Worm (Caenorhabditis elegans) whole organism, L3 larva: ENCODE data around the gene unc-6.

Source experiments
- ama-1 ChIP-seq: fragments of 150-350 bp; optimal IDR thresholded peaks from 2 replicates; lab custom pipeline; 2018
- ceh-16 ChIP-seq: sonication (generic microtip); optimal IDR thresholded peaks from 2 replicates; lab custom pipeline; 2017; ENCODE audit warnings: missing biosample characterization, missing genetic modification characterization
- ceh-82 ChIP-seq: fragments of 150-350 bp; optimal IDR thresholded peaks from 2 replicates; lab custom pipeline; 2014; ENCODE audit warnings: missing biosample characterization, missing genetic modification characterization
- daf-12 ChIP-seq: fragments of 150-350 bp; optimal IDR thresholded peaks from 2 replicates; lab custom pipeline; 2014; ENCODE audit warnings: missing biosample characterization, missing genetic modification reagents, missing genetic modification characterization
- elt-2 ChIP-seq: sonication (generic microtip); optimal IDR thresholded peaks from 2 replicates; lab custom pipeline; 2016; ENCODE audit warnings: missing genetic modification reagents, mild to moderate bottlenecking, missing genetic modification characterization, missing compliant biosample characterization
- nfya-1 ChIP-seq: sonication (generic microtip); optimal IDR thresholded peaks from 2 replicates; lab custom pipeline; 2017; ENCODE audit warnings: missing genetic modification characterization, mild to moderate bottlenecking, missing compliant biosample characterization, antibody characterized with exemption, moderate library complexity; ENCODE audit not compliant: insufficient read depth
- nhr-237 ChIP-seq: fragments of 150-350 bp; optimal IDR thresholded peaks from 2 replicates; lab custom pipeline; 2014; ENCODE audit warnings: missing biosample characterization, missing genetic modification characterization
- ztf-11 ChIP-seq: fragments of 150-350 bp; optimal IDR thresholded peaks from 2 replicates; lab custom pipeline; 2014; ENCODE audit warnings: missing biosample characterization, missing genetic modification characterization

ce11 chrX:6899848-6900247 is 10.4 kb downstream of the unc-6 start, which contains the start of gene F14B8.4:
- no peak for TF ChIP-seq ama-1
- TF ChIP-seq ztf-11 (tag; lab: Kevin White, UChicago) = no peak
- no peak for TF ChIP-seq daf-12
- TF ChIP-seq ceh-16 (tag; lab: Kevin White, UChicago) = no peak
- TF ChIP-seq nhr-237 (tag; lab: Kevin White, UChicago) = no peak
- no peak for TF ChIP-seq ceh-82 (tag; lab: Kevin White, UChicago)
- TF ChIP-seq elt-2 = no peak
- TF ChIP-seq nfya-1 (tag; lab: Kevin White, UChicago) = no peak
